Worm (Caenorhabditis elegans): ENCODE results near the gene K12H6.7.

The K12H6.7 gene

DNA sequence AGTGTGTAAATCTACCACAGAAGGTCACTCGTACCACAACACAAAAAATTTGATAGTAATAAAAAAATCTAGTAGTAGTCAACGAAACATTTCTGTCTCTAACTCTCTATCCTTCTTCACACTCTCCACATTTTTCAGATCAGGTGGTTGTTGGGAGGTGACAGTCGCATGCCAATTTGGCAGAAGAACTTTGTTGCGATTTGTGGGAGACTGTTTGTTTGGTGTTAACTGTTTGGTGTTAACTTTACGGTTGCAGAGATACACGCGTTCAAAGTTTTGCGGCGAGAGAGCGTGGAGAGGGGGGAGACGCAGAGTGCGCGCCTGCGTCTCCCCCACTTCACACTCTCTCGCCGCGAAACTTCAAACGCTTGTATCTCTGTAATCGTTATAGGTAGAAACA, 31.8 kb downstream of the K12H6.7 start (continued):
- TF ChIP-seq vab-15 (tag; optimal IDR thresholded peaks at IDR 0.05) (no peak), nhr-19 (GFP tag; conservative IDR thresholded peaks at IDR 0.05) (0 out of 2 replicates have a peak, but pooled peaks have one; percentile 2), pqm-1 (tag; optimal IDR thresholded peaks at IDR 0.05) (no peak), C16A3.4 (tag; optimal IDR thresholded peaks at IDR 0.05) (no peak), grh-1 (GFP tag; IDR thresholded peaks at IDR 0.05) (no peak), C04F5.9 (tag; optimal IDR thresholded peaks at IDR 0.05) (no peak), lin-14 (GFP tag; optimal IDR thresholded peaks at IDR 0.05) (peak; percentile 49), nhr-76 (tag; optimal IDR thresholded peaks at IDR 0.05) (no peak), nhr-20 (tag; optimal IDR thresholded peaks at IDR 0.05) (peak; percentile 4), irx-1 (tag; optimal IDR thresholded peaks at IDR 0.05) (no peak), lin-13 (GFP tag; optimal IDR thresholded peaks at IDR 0.05) (no peak), nhr-71 (tag; optimal IDR thresholded peaks at IDR 0.05) (peak; percentile 23), aha-1 (tag; optimal IDR thresholded peaks at IDR 0.05) (no peak), rnt-1 (tag; optimal IDR thresholded peaks at IDR 0.05) (no peak), hlh-17 (GFP tag; optimal IDR thresholded peaks at IDR 0.05; ENCODE audit: borderline replicate concordance) (no peak), swsn-7 (tag; optimal IDR thresholded peaks at IDR 0.05) (no peak), unc-62 (GFP tag; optimal IDR thresholded peaks at IDR 0.05) (no peak), elt-3 (tag; optimal IDR thresholded peaks at IDR 0.05) (peak in 2 of 6 experiments; percentile 40 to 52), nhr-28 (tag; optimal IDR thresholded peaks at IDR 0.05) (no peak), snpc-4 (tag; optimal IDR thresholded peaks at IDR 0.05) (no peak), tlp-1 (tag; optimal IDR thresholded peaks at IDR 0.05) (no peak), egl-27 (tag; optimal IDR thresholded peaks at IDR 0.05) (no peak), nhr-85 (tag) (peak; percentile 14), ceh-8 (GFP tag; optimal IDR thresholded peaks at IDR 0.05) (no peak), isw-1 (GFP tag; IDR thresholded peaks at IDR 0.05) (no peak), sup-37 (GFP tag; optimal IDR thresholded peaks at IDR 0.05) (no peak), snu-23 (GFP tag; optimal IDR thresholded peaks at IDR 0.05) (peak; percentile 40), xbp-1 (tag; optimal IDR thresholded peaks at IDR 0.05) (no peak), sox-4 (tag; optimal IDR thresholded peaks at IDR 0.05) (no peak), lin-39 (tag; optimal IDR thresholded peaks at IDR 0.05) (no peak), hpl-2 (GFP tag; optimal IDR thresholded peaks at IDR 0.05) (no peak), skn-1 (tag; optimal IDR thresholded peaks at IDR 0.05) (no peak), alr-1 (tag; optimal IDR thresholded peaks at IDR 0.05; ENCODE audit: borderline replicate concordance) (no peak), mep-1 (tag; optimal IDR thresholded peaks at IDR 0.05) (no peak), sptf-1 (tag; optimal IDR thresholded peaks at IDR 0.05) (no peak), nhr-47 (tag; optimal IDR thresholded peaks at IDR 0.05) (no peak)

DNA sequence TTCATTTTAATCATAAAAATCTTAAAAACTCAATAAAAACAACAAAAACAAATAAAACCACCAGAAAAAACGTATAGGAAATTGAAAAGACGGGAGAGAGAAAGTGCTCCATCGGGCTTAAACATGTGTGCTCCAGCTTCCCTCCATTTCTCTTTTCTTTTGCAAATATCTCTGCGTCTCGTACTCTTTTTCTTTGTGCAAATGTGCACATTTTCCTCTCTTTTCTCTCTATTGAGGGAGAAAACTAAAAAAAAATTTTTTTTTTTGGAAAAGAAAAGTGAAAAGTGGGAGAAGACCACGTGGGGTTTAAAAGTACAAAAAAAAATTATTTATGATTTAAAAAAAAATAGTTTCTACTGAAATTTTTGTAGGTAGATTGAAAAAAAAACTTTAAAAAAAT, 32.5 kb downstream of the K12H6.7 start:
- TF ChIP-seq ceh-82 (tag; optimal IDR thresholded peaks at IDR 0.05) (peak in 1 of 3 experiments; percentile 15), xbp-1 (tag; optimal IDR thresholded peaks at IDR 0.05) (no peak), lin-14 (GFP tag; optimal IDR thresholded peaks at IDR 0.05) (peak; percentile 65), sup-37 (GFP tag; optimal IDR thresholded peaks at IDR 0.05) (no peak), mdl-1 (tag; optimal IDR thresholded peaks at IDR 0.05) (peak in 1 of 2 experiments; percentile 32), hlh-4 (tag; optimal IDR thresholded peaks at IDR 0.05) (no peak), lin-15B (tag; optimal IDR thresholded peaks at IDR 0.05) (no peak), F16B12.6 (tag; optimal IDR thresholded peaks at IDR 0.05) (no peak), dpl-1 (GFP tag; optimal IDR thresholded peaks at IDR 0.05) (peak in 1 of 3 experiments; percentile 13), egl-27 (tag; optimal IDR thresholded peaks at IDR 0.05) (no peak), blmp-1 (tag; optimal IDR thresholded peaks at IDR 0.05) (no peak), unc-130 (tag; optimal IDR thresholded peaks at IDR 0.05) (no peak), lsy-2 (tag; optimal IDR thresholded peaks at IDR 0.05) (peak in 1 of 2 experiments; percentile 42), isw-1 (GFP tag; IDR thresholded peaks at IDR 0.05) (no peak), nhr-90 (tag; optimal IDR thresholded peaks at IDR 0.05; ENCODE audit: poor library complexity) (no peak), nhr-77 (tag; optimal IDR thresholded peaks at IDR 0.05) (no peak), pag-3 (tag; optimal IDR thresholded peaks at IDR 0.05; ENCODE audit: borderline replicate concordance, insufficient read depth) (no peak), elt-3 (tag; optimal IDR thresholded peaks at IDR 0.05) (no peak), nhr-12 (tag; optimal IDR thresholded peaks at IDR 0.05) (no peak), ceh-90 (tag; optimal IDR thresholded peaks at IDR 0.05) (no peak), C04F5.9 (tag; optimal IDR thresholded peaks at IDR 0.05) (no peak), fos-1 (tag; optimal IDR thresholded peaks at IDR 0.05) (no peak), alr-1 (tag; optimal IDR thresholded peaks at IDR 0.05; ENCODE audit: borderline replicate concordance) (no peak), C16A3.4 (tag; optimal IDR thresholded peaks at IDR 0.05) (no peak), snpc-4 (tag; optimal IDR thresholded peaks at IDR 0.05) (no peak), zag-1 (tag; optimal IDR thresholded peaks at IDR 0.05) (no peak)
